Worm (Caenorhabditis elegans): Measurements from ENCODE around the gene Y110A2AL.10.
"Not testable (repeated sequence)": the region's sequence is repeated elsewhere in the genome, so short reads cannot be mapped to it uniquely, and the experiment has no call there.

Y110A2AL.10 gene

DNA sequence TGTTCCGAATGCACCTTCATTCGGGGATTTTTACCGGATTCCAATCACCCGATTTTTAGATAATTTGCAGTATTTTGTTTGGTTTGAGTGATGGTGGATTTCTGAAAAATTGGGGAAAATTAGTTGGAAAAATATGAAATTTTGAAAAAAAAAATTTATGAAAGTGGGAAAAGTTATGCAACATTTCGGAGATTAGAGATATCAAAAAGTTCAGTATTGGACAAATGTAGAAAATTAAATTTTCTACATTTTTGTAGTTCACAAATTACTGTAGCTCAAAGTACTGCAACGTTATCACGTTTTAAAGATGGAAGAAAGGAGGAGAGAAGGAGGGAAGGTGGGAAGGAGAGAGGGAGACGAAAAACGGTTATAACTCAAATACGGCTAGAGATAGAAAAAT, 19.2 kb downstream of the Y110A2AL.10 start, which contains the start of gene ptc-3:
Gene ptc-3, minus strand, starts transcription at position 101 of the 400 bp plus-strand sequence.
- TF ChIP-seq mec-3 (tag; optimal IDR thresholded peaks at IDR 0.05; ENCODE audit: borderline replicate concordance): no peak

- no peak for TF ChIP-seq ceh-48 (tag; optimal IDR thresholded peaks at IDR 0.05)
- TF ChIP-seq dve-1 (tag; optimal IDR thresholded peaks at IDR 0.05): peak; percentile 94
Measured at ce11 chrII:2846552-2846951, 25.2 kb downstream of the Y110A2AL.10 start.

DNA sequence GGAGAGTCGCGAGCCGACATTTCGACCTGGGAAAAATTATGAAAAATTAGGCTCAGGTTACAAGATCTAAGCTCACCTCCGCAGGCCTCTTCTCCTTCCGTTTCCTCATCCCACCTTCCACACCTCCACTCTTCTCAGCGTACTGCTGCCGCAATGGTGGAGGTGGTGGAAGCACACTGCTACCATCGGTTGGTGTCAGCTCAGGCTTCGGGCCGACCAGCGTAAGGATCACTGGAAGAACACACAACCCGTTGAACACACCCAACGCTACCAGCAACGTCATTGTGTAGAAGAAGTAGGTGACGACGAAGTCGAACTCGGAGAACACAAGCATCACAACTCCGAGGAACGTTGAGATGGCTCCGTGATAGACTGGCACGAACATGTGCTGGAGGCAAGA, 26.0 kb downstream of the Y110A2AL.10 start:
- TF ChIP-seq fkh-6 (tag; optimal IDR thresholded peaks at IDR 0.05) (no peak), syd-9 (tag; optimal IDR thresholded peaks at IDR 0.05) (no peak), lin-11 (tag; optimal IDR thresholded peaks at IDR 0.05) (no peak), nhr-232 (tag; optimal IDR thresholded peaks at IDR 0.05) (no peak), hlh-30 (tag; optimal IDR thresholded peaks at IDR 0.05; ENCODE audit: insufficient read depth) (no peak)

ce11 chrII:2843088-2843487, 28.6 kb downstream of the Y110A2AL.10 start, which contains the start of gene Y110A2AL.7:
TSS of gene Y110A2AL.7 (minus strand) at chrII:2843188.
- TF ChIP-seq ets-4 (tag; optimal IDR thresholded peaks at IDR 0.05) (no peak), ceh-31 (tag; optimal IDR thresholded peaks at IDR 0.05) (no peak), madf-2 (tag; optimal IDR thresholded peaks at IDR 0.05) (no peak), sox-2 (GFP tag; IDR thresholded peaks at IDR 0.05) (no peak), eyg-1 (tag; optimal IDR thresholded peaks at IDR 0.05) (no peak), pros-1 (tag; optimal IDR thresholded peaks at IDR 0.05) (no peak), hlh-15 (tag; optimal IDR thresholded peaks at IDR 0.05) (no peak), unc-55 (GFP tag; optimal IDR thresholded peaks at IDR 0.05) (no peak), ceh-22 (tag; optimal IDR thresholded peaks at IDR 0.05) (no peak)

DNA sequence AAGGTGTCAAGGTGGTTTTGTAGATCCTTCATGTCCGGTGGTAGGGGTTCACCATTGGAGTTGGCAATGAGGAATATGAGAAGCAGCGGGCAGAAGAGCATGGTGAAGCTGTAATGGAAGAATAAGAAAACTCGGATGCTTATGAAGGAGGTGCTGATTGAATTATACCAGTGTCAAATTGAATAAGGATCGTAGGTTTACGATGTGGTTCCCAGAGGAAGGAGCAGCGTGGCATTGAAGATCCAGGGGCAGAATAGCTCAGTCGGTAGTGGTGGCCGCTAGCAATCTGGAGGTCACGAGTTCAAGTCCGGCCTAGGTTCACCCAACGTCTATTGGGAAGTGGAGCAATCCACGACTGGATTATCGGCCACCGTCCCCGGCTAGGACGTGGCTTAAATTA, 30.2 kb downstream of the Y110A2AL.10 start, which contains the start of gene Y110A2AL.6:
Gene Y110A2AL.6, minus strand, starts transcription at position 101 of the 400 bp plus-strand sequence.
- TF ChIP-seq ceh-6 (GFP tag; optimal IDR thresholded peaks at IDR 0.05) (no peak), npax-4 (tag; optimal IDR thresholded peaks at IDR 0.05) (no peak), che-1 (tag; optimal IDR thresholded peaks at IDR 0.05) (no peak), mec-3 (tag; optimal IDR thresholded peaks at IDR 0.05; ENCODE audit: borderline replicate concordance) (no peak), K09A11.1 (tag; optimal IDR thresholded peaks at IDR 0.05; ENCODE audit: insufficient read depth) (no peak), elt-4 (tag; optimal IDR thresholded peaks at IDR 0.05) (no peak)

DNA sequence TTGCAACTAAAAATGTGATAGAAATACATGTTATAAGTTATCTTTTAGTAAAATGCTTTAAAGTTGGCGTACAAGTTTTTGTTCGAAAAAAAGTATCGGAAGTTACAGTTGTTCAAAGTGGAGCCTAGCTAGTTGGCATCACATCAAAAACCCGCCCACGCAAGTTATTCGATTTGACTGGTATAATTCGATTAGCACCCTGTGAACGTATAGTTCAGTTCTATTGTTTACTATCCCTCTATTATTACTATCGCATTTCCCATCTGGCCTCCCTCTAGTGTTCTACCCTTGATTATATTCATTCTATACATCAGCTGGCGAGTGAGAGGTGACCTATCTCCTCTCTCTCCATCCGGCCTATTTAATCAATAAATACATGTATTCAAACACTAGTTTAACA, 32.7 kb downstream of the Y110A2AL.10 start, which contains the start of gene Y110A2AL.4:
Gene Y110A2AL.4, plus strand, starts transcription at position 301 of the 400 bp plus-strand sequence.
- TF ChIP-seq ztf-16 (tag; optimal IDR thresholded peaks at IDR 0.05); hlh-13 (GFP tag; optimal IDR thresholded peaks at IDR 0.05); pros-1 (tag; optimal IDR thresholded peaks at IDR 0.05): not testable (repeated sequence)

ce11 chrII:2836853-2837252, 34.9 kb downstream of the Y110A2AL.10 start, which contains the start of gene K12H6.7:
TSS of gene K12H6.7 (minus strand) at chrII:2836953.
- TF ChIP-seq hlh-15 (tag; optimal IDR thresholded peaks at IDR 0.05): no peak

DNA sequence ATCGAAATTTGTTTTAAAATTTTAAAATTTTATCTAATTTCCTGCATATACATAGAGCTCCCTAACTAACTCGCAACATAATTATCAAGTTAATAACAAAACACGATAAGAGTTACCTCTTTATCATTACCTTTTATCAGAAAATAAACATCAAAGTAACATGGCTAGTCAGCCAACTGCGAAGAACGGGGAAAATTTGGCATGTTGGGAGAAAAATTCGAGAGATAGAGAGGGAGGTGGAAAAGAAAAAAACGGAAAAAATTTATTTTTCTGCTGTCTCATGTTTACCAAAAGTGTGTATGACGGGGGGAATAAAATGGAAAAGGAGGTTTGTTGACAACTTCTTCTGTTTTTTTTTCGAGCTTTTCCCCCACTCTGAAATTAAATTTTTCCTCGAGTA, 37.6 kb downstream of the Y110A2AL.10 start:
- TF ChIP-seq elt-2 (tag; optimal IDR thresholded peaks at IDR 0.05): peak; percentile 90
- no peak for TF ChIP-seq gmeb-2 (tag; optimal IDR thresholded peaks at IDR 0.05)

- peak; percentile 26 for TF ChIP-seq ceh-30 (tag; optimal IDR thresholded peaks at IDR 0.05)
- peak; percentile 57 for TF ChIP-seq hlh-30 (tag; optimal IDR thresholded peaks at IDR 0.05; ENCODE audit: insufficient read depth)
- TF ChIP-seq ceh-2 (tag; optimal IDR thresholded peaks at IDR 0.05): no peak
- no peak for TF ChIP-seq nfya-1 (tag; optimal IDR thresholded peaks at IDR 0.05)
- TF ChIP-seq ceh-31 (tag; optimal IDR thresholded peaks at IDR 0.05): no peak
- TF ChIP-seq dmd-4 (tag; optimal IDR thresholded peaks at IDR 0.05; ENCODE audit: borderline replicate concordance): no peak
- TF ChIP-seq pag-3 (tag; optimal IDR thresholded peaks at IDR 0.05; ENCODE audit: borderline replicate concordance): no peak
- TF ChIP-seq ceh-34 (tag; optimal IDR thresholded peaks at IDR 0.05): no peak
Measured at ce11 chrII:2832539-2832938, 39.2 kb downstream of the Y110A2AL.10 start.
